Fruit fly (Drosophila melanogaster) whole organism, embryonic: ENCODE results near the gene Gdh.

Experiments
- Antp ChIP-seq: fragments of 200-800 bp; sonication (Bioruptor generic); optimal IDR thresholded peaks from 3 replicates; lab custom pipeline; 2016; ENCODE audit warnings: missing biosample characterization, missing genetic modification characterization
- B-H2 ChIP-seq: fragments of 200-800 bp; sonication (Bioruptor generic); optimal IDR thresholded peaks from 2 replicates; lab custom pipeline; 2018; ENCODE audit warnings: missing biosample characterization, mild to moderate bottlenecking, missing genetic modification characterization
- CG10462 ChIP-seq: fragments of 200-800 bp; sonication (Bioruptor generic); optimal IDR thresholded peaks from 2 replicates; lab custom pipeline; 2016; ENCODE audit warnings: missing biosample characterization, missing genetic modification characterization
- CG11398 ChIP-seq: fragments of 200-800 bp; sonication (Bioruptor generic); optimal IDR thresholded peaks from 2 replicates; lab custom pipeline; 2016; ENCODE audit warnings: missing biosample characterization, missing genetic modification characterization
- CG11456 ChIP-seq: fragments of 200-800 bp; sonication (Bioruptor generic); IDR thresholded peaks from 3 replicates; pipeline ENCODE4 v1.3.6; 2022; ENCODE audit warnings: missing biosample characterization, missing genetic modification characterization
- CG11723 ChIP-seq: fragments of 200-800 bp; sonication (Bioruptor generic); optimal IDR thresholded peaks from 2 replicates; lab custom pipeline; 2017; ENCODE audit warnings: missing biosample characterization, mild to moderate bottlenecking, missing genetic modification characterization
- CG12155 ChIP-seq: fragments of 200-800 bp; sonication (Bioruptor generic); optimal IDR thresholded peaks from 3 replicates; lab custom pipeline; 2016; ENCODE audit warnings: missing biosample characterization, missing genetic modification characterization
- CG12236 ChIP-seq: fragments of 200-800 bp; sonication (Bioruptor generic); optimal IDR thresholded peaks from 2 replicates; lab custom pipeline; 2016; ENCODE audit warnings: missing biosample characterization, missing genetic modification characterization
- CG12391 ChIP-seq: fragments of 200-800 bp; sonication (Bioruptor generic); optimal IDR thresholded peaks from 3 replicates; lab custom pipeline; 2018; ENCODE audit warnings: missing biosample characterization, mild to moderate bottlenecking, missing genetic modification characterization, moderate library complexity
- CG14860 ChIP-seq: fragments of 200-800 bp; sonication (Bioruptor generic); IDR thresholded peaks from 3 replicates; pipeline ENCODE4 v1.3.6; 2022; ENCODE audit warnings: missing biosample characterization, missing genetic modification characterization; ENCODE audit not compliant: partially characterized antibody
- CG15269 ChIP-seq: fragments of 200-800 bp; sonication (Bioruptor generic); optimal IDR thresholded peaks from 2 replicates; lab custom pipeline; 2018; ENCODE audit warnings: missing biosample characterization, mild to moderate bottlenecking, missing genetic modification characterization, moderate library complexity
- CG1529 ChIP-seq: fragments of 200-800 bp; sonication (Bioruptor generic); optimal IDR thresholded peaks from 3 replicates; lab custom pipeline; 2018; ENCODE audit warnings: missing biosample characterization, missing genetic modification characterization
- CG17802 ChIP-seq: fragments of 200-800 bp; sonication (Bioruptor generic); optimal IDR thresholded peaks from 2 replicates; lab custom pipeline; 2018; ENCODE audit warnings: missing biosample characterization, mild to moderate bottlenecking, missing genetic modification characterization, moderate library complexity
- CG2199 ChIP-seq: fragments of 200-800 bp; sonication (Bioruptor generic); IDR thresholded peaks from 3 replicates; pipeline ENCODE4 v1.3.6; 2022; ENCODE audit warnings: missing biosample characterization, missing genetic modification characterization
- CG3163 ChIP-seq: fragments of 200-800 bp; sonication (Bioruptor generic); optimal IDR thresholded peaks from 3 replicates; lab custom pipeline; 2016; ENCODE audit warnings: missing biosample characterization, missing genetic modification characterization
- CG32767 ChIP-seq: fragments of 200-800 bp; sonication (Bioruptor generic); IDR thresholded peaks from 2 replicates; pipeline ENCODE4 v1.3.6; 2022; ENCODE audit warnings: missing biosample characterization, missing genetic modification characterization
- CG3407 ChIP-seq: fragments of 200-800 bp; sonication (Bioruptor generic); optimal IDR thresholded peaks from 2 replicates; lab custom pipeline; 2018; ENCODE audit warnings: missing biosample characterization, mild to moderate bottlenecking, missing genetic modification characterization
- CG4404 ChIP-seq: fragments of 200-800 bp; sonication (Bioruptor generic); IDR thresholded peaks from 2 replicates; pipeline ENCODE4 v1.3.6; 2022; ENCODE audit warnings: missing biosample characterization, missing genetic modification characterization
- CG4424 ChIP-seq: fragments of 200-800 bp; sonication (Bioruptor generic); optimal IDR thresholded peaks from 3 replicates; lab custom pipeline; 2016; ENCODE audit warnings: missing biosample characterization, missing genetic modification characterization
- CG4730 ChIP-seq: fragments of 200-800 bp; sonication (Bioruptor generic); IDR thresholded peaks from 2 replicates; pipeline ENCODE4 v1.3.6; 2022; ENCODE audit warnings: missing biosample characterization, missing genetic modification characterization
- CkIIα-i1 ChIP-seq: fragments of 200-800 bp; sonication (Bioruptor generic); IDR thresholded peaks from 2 replicates; pipeline ENCODE4 v1.3.6; 2022; ENCODE audit warnings: missing biosample characterization, missing genetic modification characterization
- Eip74EF ChIP-seq, 2 experiments: fragments of 200-800 bp in 1 of 2; fragments of >200 bp in 1 of 2; sonication (Bioruptor generic) in 1 of 2; optimal IDR thresholded peaks; 2 replicates each; lab custom pipeline; 2017 to 2019; ENCODE audit warnings: missing biosample characterization in 2 of 2, missing genetic modification characterization in 2 of 2, mild to moderate bottlenecking in 1 of 2, moderate library complexity in 1 of 2
- Gsc ChIP-seq: fragments of 200-800 bp; sonication (Bioruptor generic); IDR thresholded peaks from 2 replicates; pipeline ENCODE4 v1.3.6; 2022; ENCODE audit warnings: missing biosample characterization, missing genetic modification characterization
- Mrtf ChIP-seq: fragments of 200-800 bp; sonication (Bioruptor generic); IDR thresholded peaks from 3 replicates; pipeline ENCODE4 v1.3.6; 2022; ENCODE audit warnings: missing biosample characterization, missing genetic modification characterization
- Optix ChIP-seq: fragments of 200-800 bp; sonication (Bioruptor generic); IDR thresholded peaks from 3 replicates; pipeline ENCODE4 v1.3.6; 2022; ENCODE audit warnings: missing biosample characterization, missing genetic modification characterization
- ara ChIP-seq: fragments of 200-800 bp; sonication (Bioruptor generic); IDR thresholded peaks from 2 replicates; pipeline ENCODE4 v1.3.6; 2022; ENCODE audit warnings: missing biosample characterization, missing genetic modification characterization
- corto ChIP-seq: fragments of 200-800 bp; sonication (Bioruptor generic); optimal IDR thresholded peaks from 2 replicates; lab custom pipeline; 2016; ENCODE audit warnings: missing biosample characterization, mild to moderate bottlenecking, missing genetic modification characterization, moderate library complexity
- da ChIP-seq: fragments of 200-800 bp; sonication (Bioruptor generic); optimal IDR thresholded peaks from 2 replicates; lab custom pipeline; 2016; ENCODE audit warnings: missing biosample characterization, missing genetic modification characterization
- eve ChIP-seq, 2 experiments: fragments of >200 bp; optimal IDR thresholded peaks; 2 replicates each; lab custom pipeline; 2017; ENCODE audit warnings: missing biosample characterization in 2 of 2, missing genetic modification characterization in 2 of 2
- ewg ChIP-seq: fragments of 200-800 bp; sonication (Bioruptor generic); optimal IDR thresholded peaks from 3 replicates; lab custom pipeline; 2017; ENCODE audit warnings: mild to moderate bottlenecking, missing biosample characterization, missing genetic modification reagents, missing genetic modification characterization
- exex ChIP-seq: fragments of 200-800 bp; sonication (Bioruptor generic); optimal IDR thresholded peaks from 4 replicates; lab custom pipeline; 2018; ENCODE audit warnings: missing biosample characterization, mild to moderate bottlenecking, missing genetic modification characterization, moderate library complexity
- fd96Cb ChIP-seq: fragments of 200-800 bp; sonication (Bioruptor generic); optimal IDR thresholded peaks from 2 replicates; lab custom pipeline; 2018; ENCODE audit warnings: missing biosample characterization, mild to moderate bottlenecking, missing genetic modification characterization, moderate library complexity
- gem ChIP-seq: fragments of 200-800 bp; sonication (Bioruptor generic); optimal IDR thresholded peaks from 2 replicates; lab custom pipeline; 2019; ENCODE audit warnings: missing biosample characterization, mild to moderate bottlenecking, missing genetic modification characterization, moderate library complexity
- gfzf ChIP-seq: fragments of 200-800 bp; sonication (Bioruptor generic); optimal IDR thresholded peaks from 2 replicates; lab custom pipeline; 2016; ENCODE audit warnings: missing biosample characterization, mild to moderate bottlenecking, missing genetic modification characterization, moderate library complexity
- gro ChIP-seq: fragments of 200-800 bp; sonication (Bioruptor generic); optimal IDR thresholded peaks from 2 replicates; lab custom pipeline; 2016; ENCODE audit warnings: missing biosample characterization, missing genetic modification characterization
- jigr1 ChIP-seq: fragments of 200-800 bp; sonication (Bioruptor generic); IDR thresholded peaks from 3 replicates; pipeline ENCODE4 v1.3.6; 2022; ENCODE audit warnings: missing biosample characterization, missing genetic modification characterization
- lbe ChIP-seq: fragments of 200-800 bp; sonication (Bioruptor generic); optimal IDR thresholded peaks from 2 replicates; lab custom pipeline; 2016; ENCODE audit warnings: missing biosample characterization, mild to moderate bottlenecking, missing genetic modification characterization
- nau ChIP-seq: fragments of 200-800 bp; sonication (Bioruptor generic); optimal IDR thresholded peaks from 3 replicates; lab custom pipeline; 2017; ENCODE audit warnings: missing biosample characterization, mild to moderate bottlenecking, missing genetic modification characterization, missing genetic modification reagents
- nerfin-1 ChIP-seq: fragments of 200-800 bp; sonication (Bioruptor generic); optimal IDR thresholded peaks from 3 replicates; lab custom pipeline; 2019; ENCODE audit warnings: missing biosample characterization, mild to moderate bottlenecking, missing genetic modification characterization, moderate library complexity
- peb ChIP-seq: fragments of 200-800 bp; sonication (Bioruptor generic); IDR thresholded peaks from 2 replicates; pipeline ENCODE4 v1.3.6; 2022; ENCODE audit warnings: missing biosample characterization, missing genetic modification characterization
- pnt ChIP-seq: fragments of 200-800 bp; sonication (Bioruptor generic); optimal IDR thresholded peaks from 3 replicates; lab custom pipeline; 2016; ENCODE audit warnings: missing biosample characterization, missing genetic modification characterization
- psq ChIP-seq: fragments of 200-800 bp; sonication (Bioruptor generic); optimal IDR thresholded peaks from 2 replicates; lab custom pipeline; 2017; ENCODE audit warnings: missing biosample characterization, missing genetic modification characterization
- pzg ChIP-seq: fragments of 200-800 bp; sonication (Bioruptor generic); optimal IDR thresholded peaks from 3 replicates; lab custom pipeline; 2018; ENCODE audit warnings: missing biosample characterization, mild to moderate bottlenecking, missing genetic modification characterization, moderate library complexity
- schlank ChIP-seq: fragments of 200-800 bp; sonication (Bioruptor generic); optimal IDR thresholded peaks from 2 replicates; lab custom pipeline; 2018; ENCODE audit warnings: missing biosample characterization, mild to moderate bottlenecking, missing genetic modification characterization
- scrt ChIP-seq: fragments of 200-800 bp; sonication (Bioruptor generic); optimal IDR thresholded peaks from 2 replicates; lab custom pipeline; 2018; ENCODE audit warnings: missing biosample characterization, mild to moderate bottlenecking, missing genetic modification characterization, moderate library complexity
- sens ChIP-seq: fragments of 200-800 bp; sonication (Bioruptor generic); peaks from one replicate; lab custom pipeline; 2016; ENCODE audit warnings: missing biosample characterization, missing genetic modification characterization
- sna ChIP-seq: fragments of 200-800 bp; sonication (Bioruptor generic); IDR thresholded peaks from 2 replicates; pipeline ENCODE4 v1.3.6; 2022; ENCODE audit warnings: missing biosample characterization, missing genetic modification characterization; ENCODE audit not compliant: partially characterized antibody
- tio ChIP-seq: fragments of 200-800 bp; sonication (Bioruptor generic); optimal IDR thresholded peaks from 2 replicates; lab custom pipeline; 2017; ENCODE audit warnings: missing biosample characterization, missing genetic modification characterization, inconsistent platforms
- zen ChIP-seq: fragments of 200-800 bp; sonication (Bioruptor generic); optimal IDR thresholded peaks from 3 replicates; lab custom pipeline; 2018; ENCODE audit warnings: missing biosample characterization, mild to moderate bottlenecking, missing genetic modification characterization, moderate library complexity
- zf30C ChIP-seq: fragments of 200-800 bp; sonication (Bioruptor generic); optimal IDR thresholded peaks from 3 replicates; lab custom pipeline; 2018; ENCODE audit warnings: missing biosample characterization, mild to moderate bottlenecking, missing genetic modification characterization

Gene Gdh

dm6 chr3R:23922502-23923350 lies 20.2 kb downstream of the Gdh start, which contains the start of the genes sba and CG31141:
Gene sba (minus strand): TSS chr3R:23922973.
Gene CG31141 (plus strand): TSS chr3R:23923300.
- TF ChIP-seq CG1529 (GFP tag; lab: Kevin White, UChicago) (no peak), CG3163 (GFP tag; lab: Kevin White, UChicago) (no peak), CG3407 (GFP tag; lab: Kevin White, UChicago) (no peak), zf30C (GFP tag; lab: Kevin White, UChicago) (no peak), corto (GFP tag; lab: Kevin White, UChicago) (no peak), scrt (GFP tag; lab: Kevin White, UChicago) (no peak), Antp (GFP tag; lab: Kevin White, UChicago) (no peak), Optix (GFP tag; lab: Robert Waterston, UW) (no peak), CG11456 (GFP tag; lab: Robert Waterston, UW) (peak; percentile 47; the same call in 1 of the 3 replicates), CG15269 (tag; lab: Kevin White, UChicago) (peak; percentile 29), gro (GFP tag; lab: Kevin White, UChicago) (peak; percentile 73), CG17802 (tag; lab: Kevin White, UChicago) (no peak), fd96Cb (tag; lab: Kevin White, UChicago) (no peak), zen (peak; percentile 56), da (no peak), CG14860 (GFP tag; lab: Robert Waterston, UW) (peak; percentile 81), CG4424 (GFP tag; lab: Kevin White, UChicago) (no peak), CG12236 (no peak), CG4730 (no peak), tio (GFP tag; lab: Kevin White, UChicago) (no peak), CG32767 (GFP tag; lab: Robert Waterston, UW) (no peak), pnt (GFP tag; lab: Kevin White, UChicago) (no peak), sens (GFP tag; lab: Kevin White, UChicago) (peak; percentile 81), eve (GFP tag; optimal IDR thresholded peaks at IDR 0.05; lab: Kevin White, UChicago) (no peak), psq (GFP tag; lab: Kevin White, UChicago) (no peak), CG10462 (peak; percentile 70), CG4404 (GFP tag; lab: Robert Waterston, UW) (no peak), CG2199 (GFP tag; lab: Robert Waterston, UW) (no peak), jigr1 (GFP tag; lab: Robert Waterston, UW) (no peak), B-H2 (peak; percentile 59), CG12391 (peak; percentile 29), lbe (GFP tag; lab: Kevin White, UChicago) (no peak), peb (GFP tag; lab: Robert Waterston, UW) (no peak), Eip74EF (GFP tag; optimal IDR thresholded peaks at IDR 0.05; lab: Kevin White, UChicago) (peak in 1 of 2 experiments; percentile 27), gfzf (GFP tag; lab: Kevin White, UChicago) (peak; percentile 88), CkIIα-i1 (GFP tag; lab: Robert Waterston, UW) (no peak), pzg (GFP tag; lab: Kevin White, UChicago) (peak; percentile 98), ewg (GFP tag; lab: Kevin White, UChicago) (no peak), CG12155 (GFP tag; lab: Kevin White, UChicago) (no peak), sna (GFP tag; lab: Robert Waterston, UW) (peak; percentile 73), gem (tag; lab: Kevin White, UChicago) (no peak), nerfin-1 (tag; lab: Kevin White, UChicago) (peak; percentile 90), ara (GFP tag; lab: Robert Waterston, UW) (no peak), exex (tag; lab: Kevin White, UChicago) (peak; percentile 77), Mrtf (GFP tag; lab: Robert Waterston, UW) (no peak), nau (GFP tag; lab: Kevin White, UChicago) (no peak), schlank (tag; lab: Kevin White, UChicago) (peak; percentile 2), Gsc (GFP tag; lab: Robert Waterston, UW) (no peak), CG11723 (no peak), CG11398 (GFP tag; lab: Kevin White, UChicago) (no peak)
